Worm (Caenorhabditis elegans): ENCODE results near the gene C34D1.4.
A peak's percentile ranks its signal among the peaks of the same experiment; 100 is the strongest.

C34D1.4 gene

DNA sequence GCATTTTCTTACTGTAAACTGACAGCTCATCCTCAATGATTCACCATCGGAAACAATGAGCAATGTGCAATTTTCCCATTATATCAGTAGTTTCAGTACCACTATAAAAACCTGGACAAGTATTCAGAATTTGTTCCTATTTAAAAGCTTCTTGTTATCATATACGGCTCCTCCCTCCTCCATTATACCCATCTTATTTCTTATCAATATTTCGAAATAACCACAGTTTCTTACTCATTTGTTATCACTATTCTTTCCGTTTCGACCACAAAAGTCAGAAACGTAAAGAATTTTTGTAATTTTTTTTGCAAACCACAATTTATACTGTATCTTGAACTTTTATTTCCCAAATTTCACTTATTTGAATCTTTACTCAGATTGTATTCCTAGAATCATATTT, 8.9 kb upstream of the C34D1.4 start:
- TF ChIP-seq nhr-23 (tag; optimal IDR thresholded peaks at IDR 0.05) (no peak), fos-1 (tag; optimal IDR thresholded peaks at IDR 0.05) (peak; percentile 97), skn-1 (tag; optimal IDR thresholded peaks at IDR 0.05) (no peak), crh-2 (tag; optimal IDR thresholded peaks at IDR 0.05) (peak; percentile 14)

DNA sequence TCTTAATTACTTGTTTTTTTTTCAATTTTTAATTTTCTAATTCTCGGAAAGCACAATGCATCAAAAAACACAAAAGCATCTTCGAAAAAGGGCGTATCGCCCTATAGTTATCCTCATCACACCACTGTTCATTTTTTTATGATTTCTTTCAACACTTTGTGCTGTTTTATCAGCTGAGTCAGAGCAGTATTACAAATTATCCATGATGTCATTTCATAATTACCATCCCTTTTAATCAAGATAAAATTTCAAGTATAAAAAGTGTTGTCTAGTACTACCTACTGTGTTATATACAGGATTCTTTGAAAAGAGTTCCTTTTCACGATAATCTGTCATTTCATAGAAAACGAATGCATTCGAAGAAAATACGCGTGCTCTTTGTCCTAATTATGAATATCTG, 7.5 kb upstream of the C34D1.4 start:
- no peak for TF ChIP-seq nhr-10 (tag; optimal IDR thresholded peaks at IDR 0.05)
- peak; percentile 57 for TF ChIP-seq fos-1 (tag; optimal IDR thresholded peaks at IDR 0.05)
- TF ChIP-seq mab-5 (tag; optimal IDR thresholded peaks at IDR 0.05): no peak

DNA sequence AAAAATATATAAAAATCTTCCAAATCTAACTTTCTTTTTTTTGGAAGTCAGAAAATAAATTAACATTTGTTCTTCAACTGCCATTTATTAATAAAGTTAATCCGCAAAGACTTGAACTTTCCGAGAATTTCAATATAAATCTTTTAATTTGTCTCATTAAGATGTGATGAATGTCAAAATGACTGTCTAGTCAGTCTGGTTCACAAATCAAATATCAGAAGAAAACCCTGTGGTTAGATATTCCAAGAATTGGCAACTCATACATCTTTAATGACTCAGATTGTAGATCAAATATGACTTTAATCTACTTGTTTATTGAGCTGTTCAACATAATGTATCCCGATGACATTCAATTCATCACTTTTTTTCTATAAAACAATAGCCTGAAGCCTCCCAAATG, 6.5 kb upstream of the C34D1.4 start:
- no peak for TF ChIP-seq R02D3.7 (tag; optimal IDR thresholded peaks at IDR 0.05)
- TF ChIP-seq ZK546.5 (tag; optimal IDR thresholded peaks at IDR 0.05): no peak
- TF ChIP-seq mab-5 (tag; optimal IDR thresholded peaks at IDR 0.05): no peak
- no peak for TF ChIP-seq lsy-2 (tag; optimal IDR thresholded peaks at IDR 0.05)
- no peak for TF ChIP-seq gmeb-1 (tag; optimal IDR thresholded peaks at IDR 0.05)
- no peak for TF ChIP-seq nhr-237 (tag; optimal IDR thresholded peaks at IDR 0.05)
- no peak for TF ChIP-seq F13H6.1 (tag; optimal IDR thresholded peaks at IDR 0.05)
- no peak for TF ChIP-seq ztf-1 (GFP tag; conservative IDR thresholded peaks at IDR 0.05)
- TF ChIP-seq nhr-11 (tag; optimal IDR thresholded peaks at IDR 0.05): no peak
- no peak for TF ChIP-seq elt-3 (tag; optimal IDR thresholded peaks at IDR 0.05)
- no peak for TF ChIP-seq sma-9 (GFP tag; optimal IDR thresholded peaks at IDR 0.05)
- TF ChIP-seq sma-9 (tag; optimal IDR thresholded peaks at IDR 0.05): no peak
- TF ChIP-seq lin-39 (tag; optimal IDR thresholded peaks at IDR 0.05): no peak
- no peak for TF ChIP-seq blmp-1 (tag; optimal IDR thresholded peaks at IDR 0.05; ENCODE audit: insufficient read depth)
- no peak for TF ChIP-seq ztf-11 (tag; optimal IDR thresholded peaks at IDR 0.05)
- TF ChIP-seq nhr-25 (tag; optimal IDR thresholded peaks at IDR 0.05): no peak
- no peak for TF ChIP-seq lin-13 (GFP tag; optimal IDR thresholded peaks at IDR 0.05)
- TF ChIP-seq Y55F3AM.14 (GFP tag; optimal IDR thresholded peaks at IDR 0.05): no peak
- no peak for TF ChIP-seq nhr-21 (tag; optimal IDR thresholded peaks at IDR 0.05)
- no peak for TF ChIP-seq fos-1 (tag; optimal IDR thresholded peaks at IDR 0.05)
- TF ChIP-seq sma-3 (GFP tag; optimal IDR thresholded peaks at IDR 0.05): no peak

DNA sequence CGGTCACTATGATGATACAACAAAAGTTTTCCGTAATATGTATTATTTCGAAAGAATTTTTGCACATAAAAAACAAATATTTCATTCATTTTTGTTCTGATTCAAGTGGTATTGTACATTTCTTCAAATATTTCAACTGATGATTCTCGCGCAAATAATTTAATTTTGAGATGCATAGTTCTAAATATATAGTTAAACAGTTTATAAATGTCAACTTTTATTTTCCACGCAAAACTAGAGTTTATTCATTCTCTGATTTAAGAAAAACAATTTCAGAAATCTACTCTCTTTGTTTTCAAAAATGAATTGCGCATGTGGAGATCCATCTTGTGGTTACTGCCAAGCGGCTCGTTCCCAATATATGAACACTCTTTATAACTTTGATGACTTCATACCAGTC, 5.1 kb upstream of the C34D1.4 start, which contains the start of gene zip-5:
zip-5 (plus strand) TSS at position 301 of the 400 bp plus-strand sequence.
- TF ChIP-seq nhr-11 (tag; optimal IDR thresholded peaks at IDR 0.05) (no peak), mab-5 (tag; optimal IDR thresholded peaks at IDR 0.05) (no peak), peb-1 (tag; optimal IDR thresholded peaks at IDR 0.05) (no peak), sma-9 (GFP tag; optimal IDR thresholded peaks at IDR 0.05) (no peak), sma-9 (tag; optimal IDR thresholded peaks at IDR 0.05) (no peak), gmeb-1 (tag; optimal IDR thresholded peaks at IDR 0.05) (no peak), unc-55 (GFP tag; optimal IDR thresholded peaks at IDR 0.05) (no peak), lsy-2 (tag; optimal IDR thresholded peaks at IDR 0.05) (no peak), nhr-237 (tag; optimal IDR thresholded peaks at IDR 0.05) (no peak), nhr-12 (tag; optimal IDR thresholded peaks at IDR 0.05) (no peak), lin-13 (GFP tag; optimal IDR thresholded peaks at IDR 0.05) (no peak), egl-27 (tag; optimal IDR thresholded peaks at IDR 0.05) (no peak), ZK546.5 (tag; optimal IDR thresholded peaks at IDR 0.05) (no peak), ztf-4 (tag; optimal IDR thresholded peaks at IDR 0.05) (no peak), unc-62 (GFP tag; optimal IDR thresholded peaks at IDR 0.05) (no peak), sma-3 (GFP tag; optimal IDR thresholded peaks at IDR 0.05) (no peak), aly-2 (tag; optimal IDR thresholded peaks at IDR 0.05) (no peak)

DNA sequence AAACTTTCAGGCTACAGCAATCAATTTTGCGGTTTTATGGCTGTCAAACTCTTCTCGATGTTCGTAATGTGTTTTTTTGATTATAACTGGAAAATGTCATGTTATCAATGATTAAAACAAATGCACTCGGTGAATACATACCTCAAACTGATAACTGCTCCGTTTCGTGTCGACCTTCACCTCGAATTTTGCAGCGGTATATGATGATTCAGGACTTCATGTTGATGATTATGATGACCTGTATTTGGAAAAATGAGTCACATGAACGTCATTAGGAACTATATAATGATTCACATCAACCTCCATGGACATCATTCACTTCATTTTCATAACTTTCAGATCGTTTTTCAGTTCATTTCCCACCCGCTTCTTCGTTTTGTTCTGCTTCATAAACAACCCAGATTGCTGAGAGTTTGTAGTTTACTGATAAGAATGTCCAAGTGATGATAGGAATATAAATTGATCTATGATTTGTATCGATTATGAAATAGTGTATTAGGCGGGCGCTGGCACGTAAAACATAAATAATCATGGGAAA, 3.7 kb upstream of the C34D1.4 start:
- no peak for TF ChIP-seq crh-2 (tag; optimal IDR thresholded peaks at IDR 0.05)
- TF ChIP-seq sma-9 (GFP tag; optimal IDR thresholded peaks at IDR 0.05): peak; percentile 18
- no peak for TF ChIP-seq sma-9 (tag; optimal IDR thresholded peaks at IDR 0.05)
- TF ChIP-seq F13H6.1 (tag; optimal IDR thresholded peaks at IDR 0.05): no peak
- peak; percentile 72 for TF ChIP-seq fos-1 (tag; optimal IDR thresholded peaks at IDR 0.05)
- no peak for TF ChIP-seq ama-1 (optimal IDR thresholded peaks at IDR 0.05)
- no peak for TF ChIP-seq mdl-1 (tag; optimal IDR thresholded peaks at IDR 0.05)
- TF ChIP-seq lin-39 (tag; optimal IDR thresholded peaks at IDR 0.05): no peak
- no peak for TF ChIP-seq ceh-82 (tag; optimal IDR thresholded peaks at IDR 0.05)
- TF ChIP-seq alr-1 (tag; optimal IDR thresholded peaks at IDR 0.05): no peak

All from whole organism, L2 larva.